Fruit fly (Drosophila melanogaster): ENCODE data around the gene CG6244.

CG6244 gene

DNA sequence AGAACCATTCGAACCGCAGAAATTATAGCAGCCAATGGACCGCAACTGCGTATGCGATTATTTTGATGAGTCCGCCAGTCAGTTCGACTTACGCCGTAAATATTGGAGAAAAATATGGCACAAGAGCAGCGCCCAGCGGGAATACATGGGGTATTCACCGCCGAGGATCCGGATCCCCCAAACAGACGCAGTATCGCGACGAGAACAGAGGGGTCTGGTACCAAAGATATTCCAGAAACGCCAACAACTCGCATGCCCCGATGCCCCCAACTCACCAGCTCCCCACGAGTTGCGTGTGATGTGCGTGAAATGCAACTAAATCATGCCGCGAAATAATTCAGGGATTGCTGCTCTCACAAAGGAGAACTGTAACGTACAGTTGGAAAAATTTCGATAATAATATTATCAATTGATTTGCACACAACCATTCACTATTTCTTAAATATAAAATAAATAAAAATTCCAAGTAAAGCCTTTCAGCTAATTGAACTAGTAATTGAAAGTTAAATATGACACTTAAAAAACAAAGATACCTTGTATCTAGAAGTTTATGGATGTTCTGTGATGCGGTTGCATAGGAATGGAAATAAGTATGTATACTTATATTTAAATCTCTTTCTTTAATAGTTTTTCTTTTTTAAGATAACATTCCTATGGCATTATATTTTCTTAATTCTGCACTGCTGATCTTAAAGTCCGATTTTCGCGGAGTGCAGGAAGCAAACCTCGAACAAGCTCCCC lies 45.5 kb upstream of the CG6244 start (continued):
- TF ChIP-seq nerfin-2 (GFP tag; IDR thresholded peaks at IDR 0.05; ENCODE audit: partially characterized antibody) = no peak
- TF ChIP-seq exex (tag; optimal IDR thresholded peaks at IDR 0.05) = no peak
- TF ChIP-seq C15 (GFP tag; IDR thresholded peaks at IDR 0.05) = no peak
- TF ChIP-seq lola (GFP tag; optimal IDR thresholded peaks at IDR 0.05) = peak in 1 of 3 experiments; percentile 28
- 0 out of 3 replicates have a peak, but pooled peaks have one; percentile 52 for TF ChIP-seq CG2199 (GFP tag; IDR thresholded peaks at IDR 0.05)
- no peak for TF ChIP-seq Dbx (GFP tag; IDR thresholded peaks at IDR 0.05)
- TF ChIP-seq CG18476 (GFP tag; optimal IDR thresholded peaks at IDR 0.05) = no peak
- TF ChIP-seq pnt (GFP tag; optimal IDR thresholded peaks at IDR 0.05) = no peak
- TF ChIP-seq hb (GFP tag; IDR thresholded peaks at IDR 0.05; ENCODE audit: partially characterized antibody) = no peak
- no peak for TF ChIP-seq CG12219 (GFP tag; optimal IDR thresholded peaks at IDR 0.05)
- no peak for TF ChIP-seq CG6689 (GFP tag; IDR thresholded peaks at IDR 0.05)
- TF ChIP-seq CG14710 (tag; optimal IDR thresholded peaks at IDR 0.05) = peak; percentile 18
- TF ChIP-seq Sox102F (GFP tag; optimal IDR thresholded peaks at IDR 0.05) = peak; percentile 16
- no peak for TF ChIP-seq zfh2 (GFP tag; optimal IDR thresholded peaks at IDR 0.05)
- TF ChIP-seq gt (GFP tag; IDR thresholded peaks at IDR 0.05) = no peak
- TF ChIP-seq Asciz (GFP tag; optimal IDR thresholded peaks at IDR 0.05) = no peak
- no peak for TF ChIP-seq TFAM (GFP tag; optimal IDR thresholded peaks at IDR 0.05)
- TF ChIP-seq CG18262 (tag; optimal IDR thresholded peaks at IDR 0.05) = peak; percentile 61
- no peak for TF ChIP-seq CG7786 (GFP tag; optimal IDR thresholded peaks at IDR 0.05)
- TF ChIP-seq B-H1 (GFP tag; IDR thresholded peaks at IDR 0.05) = no peak
- TF ChIP-seq H2.0 (GFP tag; IDR thresholded peaks at IDR 0.05) = no peak
- no peak for TF ChIP-seq Ptx1 (GFP tag; IDR thresholded peaks at IDR 0.05)
- TF ChIP-seq Hand (GFP tag; optimal IDR thresholded peaks at IDR 0.05) = no peak
- no peak for TF ChIP-seq Bteb2 (GFP tag; optimal IDR thresholded peaks at IDR 0.05)
- peak; percentile 28 for TF ChIP-seq CG12769 (tag; optimal IDR thresholded peaks at IDR 0.05)
- TF ChIP-seq CG12659 (GFP tag; optimal IDR thresholded peaks at IDR 0.05) = no peak
- peak; percentile 29 for TF ChIP-seq sd (tag; optimal IDR thresholded peaks at IDR 0.05)
- TF ChIP-seq HLHmδ (GFP tag; optimal IDR thresholded peaks at IDR 0.05) = no peak
- TF ChIP-seq CG17361 (GFP tag; IDR thresholded peaks at IDR 0.05) = peak; percentile 54; the same call in 1 of the 3 replicates
- TF ChIP-seq CG12391 (tag; optimal IDR thresholded peaks at IDR 0.05) = no peak
- TF ChIP-seq ab (GFP tag; optimal IDR thresholded peaks at IDR 0.05) = no peak
- TF ChIP-seq bab2 (GFP tag; optimal IDR thresholded peaks at IDR 0.05) = no peak
- peak; percentile 35 for TF ChIP-seq gem (tag; optimal IDR thresholded peaks at IDR 0.05)
- TF ChIP-seq CG7357 (GFP tag; IDR thresholded peaks at IDR 0.05) = no peak
- no peak for TF ChIP-seq gcm2 (GFP tag; optimal IDR thresholded peaks at IDR 0.05)
- TF ChIP-seq slp2 (GFP tag; optimal IDR thresholded peaks at IDR 0.05) = no peak
- no peak for TF ChIP-seq chinmo (GFP tag; IDR thresholded peaks at IDR 0.05; ENCODE audit: partially characterized antibody)
- no peak for TF ChIP-seq ssp (GFP tag; IDR thresholded peaks at IDR 0.05)
- TF ChIP-seq CG6765 (GFP tag; optimal IDR thresholded peaks at IDR 0.05) = no peak
- TF ChIP-seq CG10979 (tag; optimal IDR thresholded peaks at IDR 0.05) = peak; percentile 45
- TF ChIP-seq Abd-B (GFP tag; optimal IDR thresholded peaks at IDR 0.05) = no peak
- TF ChIP-seq CG4854 (GFP tag; optimal IDR thresholded peaks at IDR 0.05) = no peak
- TF ChIP-seq CG31224 (GFP tag; IDR thresholded peaks at IDR 0.05) = no peak
- TF ChIP-seq ken (GFP tag; IDR thresholded peaks at IDR 0.05) = no peak
- TF ChIP-seq ems (GFP tag; optimal IDR thresholded peaks at IDR 0.05) = no peak
- TF ChIP-seq CG8765 (GFP tag; IDR thresholded peaks at IDR 0.05) = no peak
- no peak for TF ChIP-seq CG11398 (GFP tag; optimal IDR thresholded peaks at IDR 0.05)
- no peak for TF ChIP-seq Bgb (GFP tag; IDR thresholded peaks at IDR 0.05; ENCODE audit: partially characterized antibody)
- no peak for TF ChIP-seq gfzf (GFP tag; optimal IDR thresholded peaks at IDR 0.05)
- no peak for TF ChIP-seq CG14441 (GFP tag; IDR thresholded peaks at IDR 0.05)

Data from whole organism, embryonic.